Worm (Caenorhabditis elegans) whole organism, late embryonic: ENCODE results near the gene tag-120.

Experiments
- ama-1 ChIP-seq: fragments of 150-350 bp; optimal IDR thresholded peaks from 2 replicates; lab custom pipeline; 2014
- ceh-18 ChIP-seq: sonication (generic microtip); optimal IDR thresholded peaks from 2 replicates; lab custom pipeline; 2016; ENCODE audit warnings: missing genetic modification characterization, missing compliant biosample characterization
- ceh-9 ChIP-seq: sonication (generic microtip); optimal IDR thresholded peaks from 2 replicates; lab custom pipeline; 2016; ENCODE audit warnings: mild to moderate bottlenecking, missing genetic modification characterization, inconsistent platforms, missing compliant biosample characterization
- che-1 ChIP-seq: sonication (generic microtip); optimal IDR thresholded peaks from 2 replicates; lab custom pipeline; 2016; ENCODE audit warnings: mild to moderate bottlenecking, missing genetic modification characterization, missing compliant biosample characterization
- gmeb-2 ChIP-seq: sonication (generic microtip); optimal IDR thresholded peaks from 2 replicates; lab custom pipeline; 2016; ENCODE audit warnings: missing genetic modification characterization, inconsistent platforms, missing compliant biosample characterization
- hlh-30 ChIP-seq: sonication (generic microtip); optimal IDR thresholded peaks from 2 replicates; lab custom pipeline; 2017; ENCODE audit warnings: antibody characterized with exemption, missing genetic modification characterization, missing compliant biosample characterization; ENCODE audit not compliant: insufficient read depth
- lim-6 ChIP-seq: sonication (generic microtip); optimal IDR thresholded peaks from 2 replicates; lab custom pipeline; 2016; ENCODE audit warnings: missing genetic modification characterization, missing compliant biosample characterization
- nhr-232 ChIP-seq: sonication (generic microtip); optimal IDR thresholded peaks from 2 replicates; lab custom pipeline; 2016; ENCODE audit warnings: missing genetic modification characterization, missing compliant biosample characterization
- pha-2 ChIP-seq: sonication (generic microtip); optimal IDR thresholded peaks from 2 replicates; lab custom pipeline; 2017; ENCODE audit warnings: mild to moderate bottlenecking, missing genetic modification characterization, missing compliant biosample characterization
- pqm-1 ChIP-seq: sonication (generic microtip); optimal IDR thresholded peaks from 2 replicates; lab custom pipeline; 2016; ENCODE audit warnings: missing genetic modification characterization, missing compliant biosample characterization
- unc-86 ChIP-seq: sonication (generic microtip); optimal IDR thresholded peaks from 2 replicates; lab custom pipeline; 2016; ENCODE audit warnings: missing genetic modification characterization, missing compliant biosample characterization
- zip-5 ChIP-seq: sonication (generic microtip); optimal IDR thresholded peaks from 2 replicates; lab custom pipeline; 2016; ENCODE audit warnings: missing genetic modification characterization, missing compliant biosample characterization
- ztf-16 ChIP-seq: sonication (generic microtip); optimal IDR thresholded peaks from 2 replicates; lab custom pipeline; 2017; ENCODE audit warnings: missing genetic modification characterization, missing compliant biosample characterization

- TF ChIP-seq ceh-18 (tag; lab: Kevin White, UChicago) (no peak), pha-2 (tag; lab: Kevin White, UChicago) (no peak), pqm-1 (no peak), nhr-232 (tag; lab: Kevin White, UChicago) (no peak), gmeb-2 (tag; lab: Kevin White, UChicago) (no peak), che-1 (tag; lab: Kevin White, UChicago) (no peak), lim-6 (tag; lab: Kevin White, UChicago) (no peak), ama-1 (lab: Kevin White, UChicago) (no peak), zip-5 (tag; lab: Kevin White, UChicago) (no peak), ceh-9 (no peak), ztf-16 (tag; lab: Kevin White, UChicago) (no peak), hlh-30 (tag; lab: Kevin White, UChicago) (no peak), unc-86 (tag; lab: Kevin White, UChicago) (no peak)
Observed at ce11 chrV:9757884-9758283, 48.3 kb upstream of the tag-120 start, which contains the start of gene F58E6.11.
